Worm (Caenorhabditis elegans): ENCODE data around the gene F46C5.1.

DNA sequence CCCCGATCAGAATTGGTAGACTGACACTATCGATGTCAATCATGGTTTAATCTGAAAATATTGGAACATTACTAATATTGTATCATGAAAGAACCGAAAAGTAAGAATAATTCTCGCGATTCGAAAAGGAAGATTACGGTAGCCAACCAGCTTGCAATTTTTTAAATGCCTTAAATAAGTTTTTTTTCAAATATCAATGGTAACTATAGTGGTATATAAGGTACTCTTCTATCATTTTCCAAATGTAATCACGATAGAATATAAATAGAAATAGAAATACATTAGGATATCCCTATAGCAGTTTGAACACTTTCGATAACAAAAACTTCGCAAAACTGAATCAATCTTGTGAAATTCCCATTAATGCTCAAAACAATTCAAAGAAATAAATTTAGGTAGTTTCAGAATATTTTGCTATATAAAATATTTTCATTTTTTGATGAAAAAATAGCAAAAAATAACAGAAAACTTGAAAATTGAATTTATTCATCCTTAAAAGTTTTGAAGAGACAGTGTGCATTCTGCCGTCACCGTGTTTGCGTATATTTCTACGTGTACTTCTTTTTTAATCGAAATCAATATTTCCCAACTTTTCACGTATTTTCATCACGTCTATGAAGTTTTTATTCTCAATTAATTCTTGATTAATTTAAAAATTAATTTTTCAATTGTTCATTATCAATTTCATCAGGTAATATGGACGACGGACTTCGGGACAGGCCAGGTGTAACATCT lies 10.1 kb downstream of the F46C5.1 start, which contains the start of the genes F46C5.9 and rer-1:
- TF ChIP-seq zag-1 (tag; optimal IDR thresholded peaks at IDR 0.05) (no peak), egl-27 (tag; optimal IDR thresholded peaks at IDR 0.05) (no peak), sem-4 (tag; optimal IDR thresholded peaks at IDR 0.05) (no peak), unc-62 (GFP tag; optimal IDR thresholded peaks at IDR 0.05) (no peak), ama-1 (optimal IDR thresholded peaks at IDR 0.05) (no peak), R02D3.7 (tag; optimal IDR thresholded peaks at IDR 0.05) (no peak), nhr-25 (tag; optimal IDR thresholded peaks at IDR 0.05) (no peak), aly-2 (tag; optimal IDR thresholded peaks at IDR 0.05) (no peak), dmd-4 (tag; optimal IDR thresholded peaks at IDR 0.05) (no peak), lin-39 (tag; optimal IDR thresholded peaks at IDR 0.05) (no peak)

All from whole organism, L2 larva.